Fruit fly (Drosophila melanogaster) whole organism, pupa: ENCODE data around the gene temp.

Experiments
- CG10348 ChIP-seq: fragments of 200-800 bp; sonication (Bioruptor generic); IDR thresholded peaks from 2 replicates; pipeline ENCODE4 v1.3.6; 2022; ENCODE audit warnings: missing biosample characterization, missing genetic modification characterization
- CG12605 ChIP-seq: fragments of 200-800 bp; sonication (Bioruptor generic); IDR thresholded peaks from 2 replicates; pipeline ENCODE4 v1.3.6; 2022; ENCODE audit warnings: missing biosample characterization, missing genetic modification characterization
- CG13204 ChIP-seq: fragments of 200-800 bp; sonication (Bioruptor generic); optimal IDR thresholded peaks from 2 replicates; lab custom pipeline; 2018; ENCODE audit warnings: missing biosample characterization, mild to moderate bottlenecking, missing genetic modification characterization, moderate library complexity
- CG14655 ChIP-seq: fragments of 200-800 bp; sonication (Bioruptor generic); optimal IDR thresholded peaks from 3 replicates; lab custom pipeline; 2017; ENCODE audit warnings: mild to moderate bottlenecking, missing biosample characterization, missing genetic modification reagents, missing genetic modification characterization
- CG15710 ChIP-seq: fragments of 200-800 bp; sonication (Bioruptor generic); optimal IDR thresholded peaks from 2 replicates; lab custom pipeline; 2018; ENCODE audit warnings: missing biosample characterization, mild to moderate bottlenecking, missing genetic modification characterization, moderate library complexity
- CG17806 ChIP-seq: fragments of 200-800 bp; sonication (Bioruptor generic); optimal IDR thresholded peaks from 2 replicates; lab custom pipeline; 2018; ENCODE audit warnings: missing biosample characterization, mild to moderate bottlenecking, missing genetic modification characterization, moderate library complexity
- CG32121 ChIP-seq: fragments of 200-800 bp; sonication (Bioruptor generic); IDR thresholded peaks from 2 replicates; pipeline ENCODE4 v1.3.6; 2022; ENCODE audit warnings: missing biosample characterization, missing genetic modification characterization
- CG34367 ChIP-seq: fragments of 200-800 bp; sonication (Bioruptor generic); optimal IDR thresholded peaks from 2 replicates; lab custom pipeline; 2018; ENCODE audit warnings: missing biosample characterization, mild to moderate bottlenecking, missing genetic modification characterization
- CG4496 ChIP-seq: fragments of 200-800 bp; sonication (Bioruptor generic); IDR thresholded peaks from 3 replicates; pipeline ENCODE4 v1.3.6; 2022; ENCODE audit warnings: missing biosample characterization, missing genetic modification characterization
- CG8159 ChIP-seq: fragments of 200-800 bp; sonication (Bioruptor generic); optimal IDR thresholded peaks from 3 replicates; lab custom pipeline; 2018; ENCODE audit warnings: missing biosample characterization, mild to moderate bottlenecking, missing genetic modification characterization, moderate library complexity
- CG8301 ChIP-seq: fragments of 200-800 bp; sonication (Bioruptor generic); optimal IDR thresholded peaks from 2 replicates; lab custom pipeline; 2018; ENCODE audit warnings: missing biosample characterization, mild to moderate bottlenecking, missing genetic modification characterization
- CG9948 ChIP-seq: fragments of 200-800 bp; sonication (Bioruptor generic); optimal IDR thresholded peaks from 2 replicates; lab custom pipeline; 2018; ENCODE audit warnings: missing biosample characterization, mild to moderate bottlenecking, missing genetic modification characterization, moderate library complexity
- D1 ChIP-seq: fragments of 200-800 bp; sonication (Bioruptor generic); optimal IDR thresholded peaks from 2 replicates; lab custom pipeline; 2018; ENCODE audit warnings: missing biosample characterization, mild to moderate bottlenecking, missing genetic modification characterization, moderate library complexity
- EcR ChIP-seq: fragments of 200-800 bp; sonication (Bioruptor generic); optimal IDR thresholded peaks from 3 replicates; lab custom pipeline; 2019; ENCODE audit warnings: missing biosample characterization, missing genetic modification characterization, mild to moderate bottlenecking, moderate library complexity, missing genetic modification reagents
- Ets98B ChIP-seq: fragments of 200-800 bp; sonication (Bioruptor generic); IDR thresholded peaks from 2 replicates; pipeline ENCODE4 v1.3.6; 2022; ENCODE audit warnings: missing biosample characterization, missing genetic modification characterization
- Pif1A ChIP-seq: fragments of 200-800 bp; sonication (Bioruptor generic); optimal IDR thresholded peaks from 3 replicates; lab custom pipeline; 2016; ENCODE audit warnings: missing biosample characterization, missing genetic modification characterization
- Pif1B ChIP-seq: fragments of 200-800 bp; sonication (Bioruptor generic); optimal IDR thresholded peaks from 3 replicates; lab custom pipeline; 2016; ENCODE audit warnings: missing biosample characterization, missing genetic modification characterization
- Snoo ChIP-seq: fragments of 200-800 bp; sonication (Bioruptor generic); optimal IDR thresholded peaks from 3 replicates; lab custom pipeline; 2017; ENCODE audit warnings: missing biosample characterization, mild to moderate bottlenecking, missing genetic modification characterization, inconsistent platforms
- fd96Ca ChIP-seq: fragments of 200-800 bp; sonication (Bioruptor generic); IDR thresholded peaks from 3 replicates; pipeline ENCODE4 v1.3.6; 2022; ENCODE audit warnings: missing biosample characterization, missing genetic modification characterization
- gl ChIP-seq: fragments of 200-800 bp; sonication (Bioruptor generic); optimal IDR thresholded peaks from 2 replicates; lab custom pipeline; 2018; ENCODE audit warnings: missing biosample characterization, mild to moderate bottlenecking, missing genetic modification characterization
- rn ChIP-seq: fragments of 200-800 bp; sonication (Bioruptor generic); IDR thresholded peaks from 2 replicates; pipeline ENCODE4 v1.3.6; 2022; ENCODE audit warnings: missing biosample characterization, missing genetic modification characterization

The temp gene

DNA sequence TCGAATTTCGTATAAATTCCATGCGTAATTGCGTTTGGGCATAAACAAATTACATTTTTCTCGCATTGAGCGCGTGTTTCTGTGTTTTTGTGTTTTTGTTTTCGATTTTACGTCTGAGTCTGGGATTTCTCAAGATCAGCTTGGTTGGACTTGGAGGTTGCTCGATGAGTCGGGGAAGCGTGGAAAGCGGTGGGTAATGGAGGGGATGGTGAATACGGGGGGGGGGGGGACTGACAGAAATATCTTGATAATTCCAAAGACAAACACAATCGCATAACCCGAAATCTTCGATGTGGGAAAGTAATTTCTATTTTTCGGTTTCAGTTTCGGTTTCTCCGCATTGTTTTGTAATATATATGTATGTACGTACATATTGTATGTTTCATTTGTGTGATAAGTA, 43.0 kb upstream of the temp start:
- no peak for TF ChIP-seq CG14655 (GFP tag; lab: Kevin White, UChicago)

DNA sequence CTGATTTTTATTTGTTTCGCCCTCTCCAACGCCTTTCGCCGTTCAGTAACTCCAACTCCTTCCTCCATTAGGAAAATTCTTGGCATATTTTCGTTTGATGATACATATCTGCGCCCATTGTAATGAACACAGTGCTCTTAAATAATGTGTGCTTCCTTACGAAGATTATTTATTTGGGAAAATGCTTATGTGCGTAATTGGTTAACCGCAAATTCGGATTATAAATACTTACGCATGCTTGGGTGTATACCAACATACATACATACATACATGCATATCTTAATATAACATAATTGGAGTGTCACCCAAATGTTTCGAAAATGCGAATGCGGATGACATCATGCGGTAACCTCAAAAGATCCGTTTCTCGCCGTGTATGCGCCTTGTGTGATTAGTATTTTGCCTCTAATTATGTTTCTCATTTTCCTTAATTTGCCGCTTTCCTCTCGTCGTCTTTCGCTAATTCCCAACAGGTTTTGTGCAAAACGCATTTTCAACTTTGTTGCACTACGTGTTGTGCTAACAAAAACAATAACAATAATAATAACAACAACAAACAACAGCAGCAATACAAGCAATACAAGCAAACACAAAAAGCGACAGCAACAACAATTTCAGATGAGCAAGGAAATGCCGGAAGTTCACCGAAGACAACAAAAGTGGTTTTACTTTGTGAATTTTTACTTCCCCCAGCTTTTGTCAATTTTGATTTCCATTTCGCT, 42.4 kb upstream of the temp start:
- peak; percentile 41 for TF ChIP-seq CG8301 (tag; lab: Kevin White, UChicago)
- peak; percentile 0 for TF ChIP-seq CG9948
- TF ChIP-seq Ets98B (GFP tag; lab: Robert Waterston, UW): no peak
- peak; percentile 53 for TF ChIP-seq CG14655 (GFP tag; lab: Kevin White, UChicago)

DNA sequence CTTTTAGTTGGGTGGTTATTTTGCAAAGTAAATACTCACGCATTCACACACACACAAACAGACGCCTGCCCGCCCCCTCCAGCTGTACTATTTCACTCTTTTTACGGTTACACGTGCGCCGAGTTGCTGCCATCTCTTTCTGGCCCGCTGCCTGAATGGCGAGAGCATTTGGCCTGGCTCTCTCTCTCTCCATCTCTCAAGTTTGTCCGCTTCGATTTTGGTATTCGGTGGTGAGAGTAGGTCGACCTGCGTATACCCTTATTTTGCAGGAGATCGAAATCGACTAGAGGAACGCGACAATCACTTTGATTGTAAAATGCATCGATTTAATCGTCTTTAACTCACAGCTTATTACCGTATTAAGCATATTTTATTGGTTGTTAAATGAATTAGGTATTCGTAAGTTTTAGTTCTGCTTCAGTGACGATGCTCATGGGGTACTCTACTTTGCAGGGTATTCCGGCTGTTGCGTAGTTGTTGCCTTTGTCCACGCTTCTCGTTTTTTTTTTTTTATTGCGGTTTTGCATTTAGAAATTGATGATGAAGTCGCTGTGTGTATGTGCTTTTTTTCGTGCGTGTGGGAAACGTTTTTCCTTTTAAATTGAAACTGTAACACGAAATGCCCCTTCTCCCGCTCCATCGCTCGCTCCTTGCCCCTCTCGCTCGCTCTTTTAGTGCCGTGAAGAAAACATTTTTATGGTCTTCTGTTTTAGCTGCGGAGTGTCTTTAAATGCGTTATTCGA, 41.6 kb upstream of the temp start:
- peak; percentile 68; the same call in 2 of the 3 replicates for TF ChIP-seq fd96Ca (GFP tag; lab: Robert Waterston, UW)
- peak; percentile 56; the same call in 1 of the 2 replicates for TF ChIP-seq CG32121
- TF ChIP-seq CG15710: peak; percentile 76
- TF ChIP-seq CG34367: peak; percentile 70
- peak; percentile 87 for TF ChIP-seq Pif1B
- TF ChIP-seq Snoo: peak; percentile 75
- peak; percentile 68 for TF ChIP-seq EcR (GFP tag; lab: Kevin White, UChicago)
- TF ChIP-seq CG17806 (tag; lab: Kevin White, UChicago): peak; percentile 76
- TF ChIP-seq CG13204 (GFP tag; lab: Kevin White, UChicago): peak; percentile 53
- peak; percentile 68 for TF ChIP-seq gl
- TF ChIP-seq CG8301 (tag; lab: Kevin White, UChicago): peak; percentile 82
- TF ChIP-seq CG4496 (GFP tag; lab: Robert Waterston, UW): peak; percentile 65; the same call in 1 of the 3 replicates
- TF ChIP-seq CG8159 (tag; lab: Kevin White, UChicago): peak; percentile 81
- peak; percentile 43; the same call in 1 of the 2 replicates for TF ChIP-seq rn
- peak; percentile 80 for TF ChIP-seq CG14655 (GFP tag; lab: Kevin White, UChicago)
- TF ChIP-seq CG9948: peak; percentile 63
- TF ChIP-seq CG12605 (GFP tag; lab: Robert Waterston, UW): peak; percentile 56
- TF ChIP-seq Pif1A: peak; percentile 87
- TF ChIP-seq Ets98B (GFP tag; lab: Robert Waterston, UW): peak; percentile 66
- TF ChIP-seq CG10348 (GFP tag; lab: Robert Waterston, UW): no peak; the same call in 1 of the 2 replicates
- peak; percentile 35 for TF ChIP-seq D1 (tag; lab: Kevin White, UChicago)
- TF ChIP-seq, all 21 proteins: peak for 20

DNA sequence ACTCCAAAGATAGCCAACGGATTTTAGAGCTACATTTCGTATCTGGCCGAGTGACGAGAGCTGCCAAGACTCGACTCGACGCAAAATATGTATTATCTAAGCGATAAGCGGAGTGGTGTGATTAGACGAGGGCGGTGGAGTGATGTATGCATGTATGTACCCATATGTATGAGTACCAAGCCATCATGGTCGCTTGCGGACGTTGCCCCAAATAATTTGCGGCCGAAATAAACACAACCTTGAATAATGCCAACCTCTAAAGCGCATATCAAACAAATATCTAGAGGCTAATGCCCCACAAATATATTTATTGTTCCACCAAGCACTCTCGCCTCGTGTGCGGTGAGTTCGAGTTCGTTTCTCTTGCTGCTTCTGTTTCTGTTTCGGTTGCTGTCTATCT, 40.6 kb upstream of the temp start:
- no peak for TF ChIP-seq CG32121
- no peak for TF ChIP-seq Pif1B

DNA sequence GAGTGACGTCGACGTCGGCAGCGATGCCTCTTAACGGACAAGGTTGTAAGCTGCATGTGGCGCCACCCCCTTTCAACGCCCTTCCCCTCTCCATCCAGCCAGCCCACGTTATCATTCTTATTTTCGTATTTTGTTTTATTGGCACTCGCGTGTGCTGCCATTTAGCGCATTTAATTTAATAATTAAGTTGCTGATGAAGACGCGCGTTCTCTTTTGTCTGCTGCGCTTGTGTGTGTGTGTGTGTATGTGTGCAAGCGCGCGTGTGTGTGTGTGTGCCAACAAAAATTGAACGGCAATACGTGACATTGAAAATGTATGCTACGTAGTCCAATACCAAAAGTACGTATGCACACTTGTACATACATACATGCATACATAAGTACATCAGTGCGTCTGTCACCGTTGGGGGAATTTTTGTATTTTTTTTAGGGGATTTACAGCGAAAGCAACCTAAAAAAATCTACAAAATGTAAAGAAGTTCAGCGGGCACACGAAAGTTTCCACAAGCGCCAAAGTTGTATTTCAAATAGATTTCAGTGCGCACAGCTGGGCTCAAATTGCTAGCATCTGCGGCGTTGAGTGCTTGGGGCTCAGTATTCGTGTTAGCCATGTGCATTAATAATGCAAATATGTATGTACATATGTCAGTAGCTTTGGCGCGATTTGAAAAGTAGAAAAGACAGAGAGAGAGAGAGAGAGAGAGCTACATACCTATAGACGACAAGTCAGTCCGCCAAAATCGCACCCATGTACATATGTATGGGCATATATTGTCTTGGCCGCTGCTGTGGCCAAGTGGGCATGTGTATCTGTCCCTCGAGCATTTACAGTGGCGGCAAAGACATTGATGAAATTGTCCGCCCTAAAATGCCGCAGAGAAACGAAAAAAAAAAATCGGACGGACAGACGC, 39.6 kb upstream of the temp start:
- TF ChIP-seq CG17806 (tag; lab: Kevin White, UChicago) (peak; percentile 60), CG13204 (GFP tag; lab: Kevin White, UChicago) (peak; percentile 28), CG9948 (peak; percentile 60), CG8159 (tag; lab: Kevin White, UChicago) (peak; percentile 70), D1 (tag; lab: Kevin White, UChicago) (no peak), CG8301 (tag; lab: Kevin White, UChicago) (peak; percentile 70), rn (peak; percentile 59), CG4496 (GFP tag; lab: Robert Waterston, UW) (peak; percentile 82), CG10348 (GFP tag; lab: Robert Waterston, UW) (peak; percentile 60; the same call in 1 of the 2 replicates), fd96Ca (GFP tag; lab: Robert Waterston, UW) (peak; percentile 85), Pif1B (peak; percentile 59), Ets98B (GFP tag; lab: Robert Waterston, UW) (peak; percentile 73), CG15710 (peak; percentile 64), CG34367 (peak; percentile 45), EcR (GFP tag; lab: Kevin White, UChicago) (no peak), Snoo (peak; percentile 63), CG32121 (peak; percentile 80), CG12605 (GFP tag; lab: Robert Waterston, UW) (peak; percentile 46), gl (peak; percentile 19), Pif1A (peak; percentile 78), CG14655 (GFP tag; lab: Kevin White, UChicago) (peak; percentile 79)

DNA sequence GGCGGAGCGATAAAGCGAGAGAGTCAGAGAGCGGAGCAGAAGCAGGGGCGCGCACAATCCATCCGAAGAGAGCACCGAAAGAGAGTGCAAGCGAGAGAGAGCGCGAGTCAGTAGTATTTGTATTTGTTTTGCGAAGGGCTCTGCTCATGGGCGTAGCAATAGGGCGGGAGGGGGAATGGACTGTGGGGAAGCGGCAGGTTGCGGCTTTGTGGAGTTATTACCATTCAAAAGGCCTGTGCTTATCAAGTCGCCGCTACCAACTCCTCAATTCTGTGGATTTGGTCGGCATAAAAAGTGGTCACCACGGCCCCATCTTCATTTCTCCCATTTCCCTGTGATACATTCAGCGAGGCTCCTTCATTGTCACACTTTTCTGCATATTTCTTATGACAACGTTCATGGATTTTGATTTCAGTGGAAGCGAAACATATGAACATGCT, 38.8 kb upstream of the temp start:
- TF ChIP-seq CG8159 (tag; lab: Kevin White, UChicago) (peak; percentile 78), CG8301 (tag; lab: Kevin White, UChicago) (peak; percentile 59), CG9948 (peak; percentile 72), CG15710 (peak; percentile 62), CG12605 (GFP tag; lab: Robert Waterston, UW) (peak; percentile 38; the same call in 1 of the 2 replicates), CG14655 (GFP tag; lab: Kevin White, UChicago) (peak; percentile 45), Pif1B (no peak), CG32121 (peak; percentile 61; the same call in 1 of the 2 replicates), CG10348 (GFP tag; lab: Robert Waterston, UW) (no peak), D1 (tag; lab: Kevin White, UChicago) (no peak), Pif1A (peak; percentile 40), rn (0 out of 2 replicates have a peak, but pooled peaks have one; percentile 4), CG34367 (peak; percentile 38), gl (peak; percentile 28), EcR (GFP tag; lab: Kevin White, UChicago) (no peak), CG4496 (GFP tag; lab: Robert Waterston, UW) (peak; percentile 47; the same call in 2 of the 3 replicates), CG13204 (GFP tag; lab: Kevin White, UChicago) (peak; percentile 39), CG17806 (tag; lab: Kevin White, UChicago) (peak; percentile 53), fd96Ca (GFP tag; lab: Robert Waterston, UW) (peak; percentile 70), Ets98B (GFP tag; lab: Robert Waterston, UW) (no peak; the same call in 1 of the 2 replicates), Snoo (peak; percentile 72)
- TF ChIP-seq, all 21 proteins: peak for 16
